Fruit fly (Drosophila melanogaster) whole organism, adult: ENCODE data around the gene CG14079.

Experiments used
- CG7045 ChIP-seq: fragments of 200-800 bp; sonication (Bioruptor generic); optimal IDR thresholded peaks from 2 replicates; lab custom pipeline; 2017; ENCODE audit warnings: missing biosample characterization, mild to moderate bottlenecking, missing genetic modification characterization
- CG7101 ChIP-seq: fragments of 200-800 bp; sonication (Bioruptor generic); optimal IDR thresholded peaks from 2 replicates; lab custom pipeline; 2018; ENCODE audit warnings: missing biosample characterization, mild to moderate bottlenecking, missing genetic modification characterization, moderate library complexity
- Hr96 ChIP-seq: fragments of 200-800 bp; sonication (Bioruptor generic); optimal IDR thresholded peaks from 2 replicates; lab custom pipeline; 2016; ENCODE audit warnings: missing biosample characterization, missing genetic modification characterization
- Mnt ChIP-seq: fragments of 200-800 bp; sonication (Bioruptor generic); optimal IDR thresholded peaks from 2 replicates; lab custom pipeline; 2016; ENCODE audit warnings: missing biosample characterization, mild to moderate bottlenecking, missing genetic modification characterization
- bab1 ChIP-seq: fragments of 200-800 bp; sonication (Bioruptor generic); optimal IDR thresholded peaks from 3 replicates; lab custom pipeline; 2019; ENCODE audit warnings: missing biosample characterization, mild to moderate bottlenecking, missing genetic modification characterization, moderate library complexity
- cnc ChIP-seq, 2 experiments: fragments of >200 bp; optimal IDR thresholded peaks; 2 replicates each; lab custom pipeline; 2017
- ovo ChIP-seq: fragments of 200-800 bp; sonication (Bioruptor generic); optimal IDR thresholded peaks from 2 replicates; lab custom pipeline; 2016; ENCODE audit warnings: missing biosample characterization, missing genetic modification characterization
- pad ChIP-seq: fragments of 200-800 bp; sonication (Bioruptor generic); optimal IDR thresholded peaks from 3 replicates; lab custom pipeline; 2017; ENCODE audit warnings: missing biosample characterization, missing genetic modification characterization, mild to moderate bottlenecking, moderate library complexity, missing genetic modification reagents
- tj ChIP-seq: fragments of 200-800 bp; sonication (Bioruptor generic); optimal IDR thresholded peaks from 3 replicates; lab custom pipeline; 2017; ENCODE audit warnings: missing biosample characterization, mild to moderate bottlenecking, missing genetic modification characterization, moderate library complexity
- toe ChIP-seq: fragments of 200-800 bp; sonication (Bioruptor generic); optimal IDR thresholded peaks from 2 replicates; lab custom pipeline; 2016; ENCODE audit warnings: missing biosample characterization, missing genetic modification characterization

DNA sequence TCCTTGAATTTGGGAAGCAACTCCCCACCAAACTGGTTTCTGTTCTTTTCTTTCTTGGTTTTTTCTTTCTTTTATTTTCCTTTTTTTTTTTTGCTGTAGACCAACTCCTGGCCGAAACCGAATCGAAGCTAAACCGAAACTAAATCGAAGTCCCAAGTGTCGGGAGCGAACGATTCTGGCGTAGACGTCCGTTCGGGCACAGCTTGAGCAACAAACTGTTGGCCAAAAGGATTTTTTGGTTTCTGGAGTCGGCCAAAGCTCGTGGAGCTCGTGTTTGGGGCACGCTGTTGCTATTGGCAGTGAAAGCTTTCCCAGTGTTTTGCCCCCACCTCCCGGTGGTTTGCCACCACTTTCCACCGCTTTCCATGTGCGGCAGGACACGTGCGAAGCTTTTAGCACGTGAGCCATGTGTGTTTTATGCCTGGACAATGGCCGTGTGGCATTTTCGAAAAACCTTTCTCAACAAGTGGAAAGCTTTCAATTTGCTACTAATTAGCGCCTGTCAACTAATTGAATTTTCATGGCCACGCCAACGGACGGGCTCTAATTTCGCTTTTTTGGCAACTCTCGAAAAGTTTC is 41.2 kb downstream of the CG14079 start, which contains the start of gene CG14082:
- TF ChIP-seq Hr96 (GFP tag; lab: Kevin White, UChicago) (no peak), pad (GFP tag; lab: Kevin White, UChicago) (no peak), toe (GFP tag; lab: Kevin White, UChicago) (no peak), CG7045 (GFP tag; lab: Kevin White, UChicago) (no peak), ovo (GFP tag; lab: Kevin White, UChicago) (no peak), tj (GFP tag; lab: Kevin White, UChicago) (no peak), bab1 (no peak), Mnt (peak; percentile 38), CG7101 (tag; lab: Kevin White, UChicago) (no peak), cnc (optimal IDR thresholded peaks at IDR 0.05; lab: Kevin White, UChicago) (no peak)
